Worm (Caenorhabditis elegans) whole organism, mixed stage, embryonic: ENCODE data around the gene byn-1.

Experiments
- elt-3 ChIP-seq: fragments of 150-350 bp; optimal IDR thresholded peaks from 2 replicates; lab custom pipeline; 2014; ENCODE audit warnings: missing biosample characterization, missing genetic modification characterization
- nhr-12 ChIP-seq: fragments of 150-350 bp; optimal IDR thresholded peaks from 2 replicates; lab custom pipeline; 2014; ENCODE audit warnings: missing biosample characterization, missing genetic modification characterization
- pha-4 ChIP-seq: fragments of 150-350 bp; optimal IDR thresholded peaks from 2 replicates; lab custom pipeline; 2018; ENCODE audit warnings: missing biosample characterization, missing genetic modification reagents, missing genetic modification characterization
- snpc-4 ChIP-seq: fragments of 150-350 bp; optimal IDR thresholded peaks from 2 replicates; lab custom pipeline; 2014; ENCODE audit warnings: missing biosample characterization, missing genetic modification characterization

DNA sequence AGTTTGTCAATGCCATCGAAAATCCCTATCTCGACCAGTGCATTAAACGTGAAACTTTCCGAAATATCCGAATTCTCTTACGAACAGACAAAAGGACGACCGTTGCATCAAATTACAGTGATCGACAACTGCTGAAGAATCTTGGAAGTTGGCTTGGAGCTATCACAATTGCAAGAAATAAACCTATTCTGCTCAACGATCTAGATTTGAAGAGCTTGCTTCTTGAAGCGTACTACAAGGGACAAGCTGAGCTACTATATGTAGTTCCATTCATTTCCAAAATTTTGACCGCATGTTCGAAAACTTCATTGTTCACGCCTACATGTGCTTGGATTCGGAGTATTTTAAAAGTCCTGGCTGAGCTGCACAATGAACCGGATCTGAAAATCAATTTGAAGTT, 22.2 kb downstream of the byn-1 start:
- no peak for TF ChIP-seq pha-4 (tag; lab: Kevin White, UChicago)
- TF ChIP-seq elt-3 (tag; lab: Kevin White, UChicago): no peak
- TF ChIP-seq snpc-4 (tag; lab: Kevin White, UChicago): no peak
- TF ChIP-seq nhr-12: no peak
